Worm (Caenorhabditis elegans) whole organism, L1 larva: ENCODE results near the gene F35H8.1.

Source experiments
- blmp-1 ChIP-seq: fragments of 150-350 bp; optimal IDR thresholded peaks from 2 replicates; lab custom pipeline; 2014; ENCODE audit warnings: missing biosample characterization, missing genetic modification characterization
- ceh-82 ChIP-seq, 3 experiments: fragments of 150-350 bp in 1 of 3; sonication (generic microtip) in 2 of 3; optimal IDR thresholded peaks; 2 replicates each; lab custom pipeline; 2014 to 2017; ENCODE audit warnings: missing biosample characterization in 3 of 3, missing genetic modification characterization in 3 of 3
- efl-1 ChIP-seq, 4 experiments: fragments of 150-350 bp; optimal IDR thresholded peaks in 3 of 4; peaks in 1 of 4; 1 replicate in 1 of 4; 2 replicates in 3 of 4; lab custom pipeline; 2014; ENCODE audit warnings: missing biosample characterization in 2 of 4, missing genetic modification characterization in 2 of 4, missing genetic modification reagents in 2 of 4
- elt-3 ChIP-seq, 6 experiments: fragments of 150-350 bp in 1 of 6; sonication (generic microtip); optimal IDR thresholded peaks; 2 replicates each; lab custom pipeline; 2017 to 2018; ENCODE audit warnings: missing biosample characterization in 6 of 6, missing genetic modification characterization in 6 of 6, inconsistent platforms in 1 of 6
- fkh-4 ChIP-seq: sonication (generic microtip); optimal IDR thresholded peaks from 2 replicates; lab custom pipeline; 2016; ENCODE audit warnings: missing compliant biosample characterization, missing genetic modification characterization, borderline replicate concordance
- lin-13 ChIP-seq: fragments of 150-350 bp; optimal IDR thresholded peaks from 2 replicates; lab custom pipeline; 2014; ENCODE audit warnings: missing biosample characterization, missing genetic modification reagents, missing genetic modification characterization
- pax-3 ChIP-seq: fragments of 200-800 bp; sonication (Bioruptor generic); optimal IDR thresholded peaks from 2 replicates; lab custom pipeline; 2018; ENCODE audit warnings: mild to moderate bottlenecking, missing genetic modification characterization, moderate library complexity, missing compliant biosample characterization
- zag-1 ChIP-seq: fragments of 150-350 bp; optimal IDR thresholded peaks from 2 replicates; lab custom pipeline; 2014; ENCODE audit warnings: missing biosample characterization, missing genetic modification characterization
- zip-4 ChIP-seq: fragments of 200-800 bp; sonication (Bioruptor generic); optimal IDR thresholded peaks from 2 replicates; lab custom pipeline; 2018; ENCODE audit warnings: mild to moderate bottlenecking, missing genetic modification characterization, moderate library complexity, missing compliant biosample characterization

DNA sequence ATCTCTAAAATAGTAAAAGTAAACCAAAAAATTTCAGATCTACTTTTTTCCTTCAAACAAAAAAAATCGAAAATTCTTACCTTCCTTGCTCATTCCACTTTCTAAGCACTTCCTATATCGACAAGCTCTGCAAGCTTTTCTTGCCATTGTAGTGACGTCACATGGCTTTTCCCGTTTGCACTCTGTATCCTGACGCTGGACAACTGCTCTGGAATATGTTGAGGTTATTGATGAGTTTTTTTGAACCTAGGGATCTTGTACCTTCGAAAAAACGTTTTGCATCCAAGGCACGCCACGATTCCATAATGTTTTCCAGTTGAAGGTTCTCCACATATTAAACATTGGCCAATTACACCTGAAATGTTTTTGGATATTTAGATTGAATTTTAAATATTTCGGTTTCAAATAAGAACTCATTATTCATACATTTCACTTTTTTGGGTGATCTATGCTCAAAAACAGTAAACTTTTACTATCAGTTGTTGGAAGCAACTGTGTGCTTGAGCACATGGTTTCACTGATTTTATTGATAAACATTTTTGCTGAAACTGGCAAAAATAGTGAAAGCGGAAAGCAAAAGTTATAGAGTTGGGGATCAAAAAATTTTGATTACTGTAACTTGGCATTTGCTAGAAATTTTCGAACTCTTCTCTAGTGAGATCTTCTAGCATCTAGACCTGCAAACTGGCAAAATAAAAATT lies 47.1 kb upstream of the F35H8.1 start:
- TF ChIP-seq efl-1 (optimal IDR thresholded peaks at IDR 0.05; lab: Kevin White, UChicago) (no peak), efl-1 (GFP tag; optimal IDR thresholded peaks at IDR 0.05 in 1 of 2; lab: Kevin White, UChicago) (peak in 1 of 2 experiments; percentile 37), elt-3 (tag; optimal IDR thresholded peaks at IDR 0.05; lab: Kevin White, UChicago) (no peak), lin-13 (GFP tag; lab: Kevin White, UChicago) (no peak), pax-3 (no peak), zag-1 (tag; lab: Kevin White, UChicago) (no peak), blmp-1 (no peak), zip-4 (no peak), fkh-4 (no peak), ceh-82 (tag; optimal IDR thresholded peaks at IDR 0.05; lab: Kevin White, UChicago) (no peak)
